Fruit fly (Drosophila melanogaster): ENCODE results near the gene CG15362.
A peak's percentile ranks its signal among the peaks of the same experiment; 100 is the strongest.

Gene CG15362

dm6 chr2L:1980708-1981339 lies at the start of gene CG15362, which contains the start of gene CG15356:
TSS of gene CG15362 (plus strand) at chr2L:1981176.
TSS of gene CG15356 (minus strand) at chr2L:1980755.
- peak; percentile 34 for TF ChIP-seq CG17801 (GFP tag; optimal IDR thresholded peaks at IDR 0.05; ENCODE audit: partially characterized antibody)

DNA sequence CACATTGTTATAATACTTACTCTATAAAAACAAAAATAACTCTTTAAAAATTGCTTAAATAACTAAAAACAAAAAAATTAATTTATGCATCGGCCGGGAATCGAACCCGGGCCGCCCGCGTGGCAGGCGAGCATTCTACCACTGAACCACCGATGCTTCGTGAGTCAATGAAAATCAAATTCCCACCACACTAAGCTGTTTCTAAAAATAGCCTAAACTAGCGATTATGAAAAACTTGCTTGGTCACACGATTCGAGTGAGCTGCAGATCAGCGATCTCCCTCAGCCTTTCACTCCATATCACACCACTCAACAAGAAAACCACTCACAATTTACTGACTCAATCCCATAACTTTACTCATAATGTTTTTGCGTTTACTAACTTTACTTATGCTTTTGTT lies 43.0 kb upstream of the CG15362 start:
- no peak for TF ChIP-seq CG17801 (GFP tag; optimal IDR thresholded peaks at IDR 0.05; ENCODE audit: partially characterized antibody)

- no peak for TF ChIP-seq CG17801 (GFP tag; optimal IDR thresholded peaks at IDR 0.05; ENCODE audit: partially characterized antibody)
Observed at dm6 chr2L:1944473-1945110, 36.4 kb upstream of the CG15362 start.

DNA sequence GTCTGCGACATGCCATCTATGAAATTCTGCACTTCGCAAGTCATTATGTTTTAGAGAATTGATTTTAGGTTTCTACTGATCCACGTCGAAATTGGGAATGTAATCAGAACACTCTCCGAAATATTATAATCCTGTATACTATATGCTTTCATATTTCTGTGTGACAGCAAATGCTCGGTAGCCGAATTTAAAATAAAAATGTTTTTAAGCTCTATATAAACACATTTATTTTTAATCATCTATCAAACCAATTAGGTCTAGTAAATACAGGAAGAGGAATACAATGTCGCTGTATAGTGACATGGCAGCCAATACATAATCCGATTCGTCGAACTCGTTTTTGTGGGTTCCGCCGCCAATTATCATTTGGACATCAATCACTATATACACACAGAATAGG lies 35.4 kb upstream of the CG15362 start, which contains the start of gene CG15357:
Gene CG15357, minus strand, starts transcription at position 101 of the 400 bp plus-strand sequence.
- no peak for TF ChIP-seq CG17801 (GFP tag; optimal IDR thresholded peaks at IDR 0.05; ENCODE audit: partially characterized antibody)

- no peak for TF ChIP-seq CG17801 (GFP tag; optimal IDR thresholded peaks at IDR 0.05; ENCODE audit: partially characterized antibody)
Observed at dm6 chr2L:1946628-1947027, 34.3 kb upstream of the CG15362 start, which contains the start of gene CG33673. TSS of gene CG33673 (minus strand) at chr2L:1946728.

dm6 chr2L:1947959-1948358 lies 33.0 kb upstream of the CG15362 start:
- TF ChIP-seq CG17801 (GFP tag; optimal IDR thresholded peaks at IDR 0.05; ENCODE audit: partially characterized antibody): no peak

DNA sequence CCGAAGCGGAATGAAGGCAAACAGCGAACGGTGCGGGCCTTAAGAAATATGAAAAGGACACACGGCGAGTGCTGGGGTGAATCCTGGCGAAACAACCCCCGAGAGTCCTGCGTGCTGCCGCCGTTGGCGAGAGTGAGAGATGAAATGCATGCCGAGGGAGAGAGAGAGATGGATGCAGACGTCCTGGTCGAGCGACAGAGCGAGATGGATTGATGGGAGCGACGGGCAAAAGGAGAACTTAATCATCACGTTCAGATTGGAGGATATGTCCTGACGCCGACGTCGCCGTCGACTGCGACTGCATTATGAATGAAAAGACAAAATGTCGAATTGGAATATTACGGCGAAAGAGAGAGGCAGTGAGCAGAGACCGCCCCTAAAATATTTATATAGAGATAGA lies 26.4 kb upstream of the CG15362 start:
- no peak for TF ChIP-seq CG17801 (GFP tag; optimal IDR thresholded peaks at IDR 0.05; ENCODE audit: partially characterized antibody)

dm6 chr2L:1959420-1959819 lies 21.6 kb upstream of the CG15362 start:
- no peak for TF ChIP-seq CG17801 (GFP tag; optimal IDR thresholded peaks at IDR 0.05; ENCODE audit: partially characterized antibody)

DNA sequence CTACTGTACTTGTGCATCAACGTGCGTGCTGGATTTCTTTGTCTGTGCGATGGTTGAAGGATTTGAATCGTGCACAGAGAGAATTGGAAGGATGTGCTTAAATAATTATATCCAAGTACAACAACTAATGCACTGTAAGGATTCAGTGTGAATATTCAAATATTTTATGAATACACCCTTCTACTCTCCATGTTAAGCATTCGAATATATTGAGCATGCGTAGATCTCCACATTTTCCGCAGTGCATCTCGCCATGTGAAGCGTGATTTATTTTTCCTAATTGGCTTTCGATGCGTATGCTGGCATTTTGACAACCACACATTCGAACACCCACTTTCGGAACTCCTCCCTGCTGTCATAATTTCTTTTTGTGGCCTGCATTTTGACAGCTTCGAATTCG lies 20.9 kb upstream of the CG15362 start:
- TF ChIP-seq CG17801 (GFP tag; optimal IDR thresholded peaks at IDR 0.05; ENCODE audit: partially characterized antibody): no peak

DNA sequence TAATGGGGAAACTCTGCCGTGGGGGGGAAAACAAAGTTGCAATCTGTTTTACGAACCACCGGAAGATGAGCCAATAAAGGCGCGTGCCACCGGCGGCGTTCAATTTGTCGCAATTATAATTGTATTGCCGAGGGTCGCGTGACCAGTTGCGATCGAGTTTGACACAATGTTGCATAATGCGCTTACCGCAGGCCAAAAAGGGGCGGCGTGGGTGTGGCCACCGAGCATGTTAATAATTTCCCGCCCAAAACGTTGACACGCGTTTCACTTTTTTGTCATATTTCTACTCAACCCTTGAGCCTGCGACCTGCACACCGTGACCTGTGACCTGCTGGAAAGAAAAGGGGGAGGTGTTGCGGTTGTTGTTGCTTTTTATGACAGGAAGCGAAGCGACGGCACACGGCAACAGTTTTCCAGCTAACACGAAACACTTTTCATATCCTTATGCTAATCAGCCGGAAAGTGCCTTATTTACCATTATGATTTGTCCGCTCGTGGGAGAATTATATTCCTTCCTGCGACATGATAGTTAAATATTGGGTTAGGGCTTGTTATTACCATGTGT lies 19.0 kb upstream of the CG15362 start:
- no peak for TF ChIP-seq CG17801 (GFP tag; optimal IDR thresholded peaks at IDR 0.05; ENCODE audit: partially characterized antibody)

DNA sequence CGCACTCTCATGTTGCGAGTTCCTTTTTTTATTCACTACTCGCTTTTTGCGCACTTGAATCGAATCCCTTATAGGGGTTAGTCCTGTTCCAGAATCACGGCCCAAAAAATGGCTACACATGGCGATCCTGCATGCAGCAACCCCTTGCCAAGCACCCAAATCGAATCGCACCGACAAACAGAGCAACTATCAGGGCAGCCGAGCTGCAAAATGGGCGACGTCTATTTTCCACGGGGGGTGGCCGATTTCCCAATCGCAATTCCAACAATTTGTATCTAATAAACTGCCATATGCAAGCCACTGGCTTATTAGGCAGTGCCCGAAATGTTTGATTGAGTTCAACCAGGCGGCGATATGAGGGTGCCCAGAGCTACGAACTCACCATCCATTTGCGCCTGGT lies 13.7 kb upstream of the CG15362 start:
- TF ChIP-seq CG17801 (GFP tag; optimal IDR thresholded peaks at IDR 0.05; ENCODE audit: partially characterized antibody): no peak

DNA sequence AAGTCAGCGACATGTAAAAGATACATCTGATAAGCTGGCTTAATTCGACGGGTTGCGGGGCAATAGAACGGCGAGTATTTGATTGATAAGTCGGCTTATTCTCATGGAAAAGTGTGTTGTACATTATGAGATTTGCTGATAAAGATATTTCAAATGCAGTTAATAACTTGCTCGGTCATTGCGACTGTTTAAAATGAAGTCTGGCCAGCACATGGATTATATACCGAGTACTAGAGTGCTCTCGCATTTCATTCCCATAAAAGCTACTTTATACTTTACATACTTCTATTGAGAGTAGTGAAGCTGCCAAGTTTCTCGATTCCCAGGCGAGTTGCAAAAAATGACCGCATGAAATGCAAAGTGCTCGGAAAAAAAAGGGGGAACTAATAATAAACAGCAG lies 13.1 kb upstream of the CG15362 start:
- no peak for TF ChIP-seq CG17801 (GFP tag; optimal IDR thresholded peaks at IDR 0.05; ENCODE audit: partially characterized antibody)

- TF ChIP-seq CG17801 (GFP tag; optimal IDR thresholded peaks at IDR 0.05; ENCODE audit: partially characterized antibody): no peak
Observed at dm6 chr2L:1970312-1970929, 10.6 kb upstream of the CG15362 start, which contains the start of gene erm. TSS of gene erm (minus strand) at chr2L:1970362.

DNA sequence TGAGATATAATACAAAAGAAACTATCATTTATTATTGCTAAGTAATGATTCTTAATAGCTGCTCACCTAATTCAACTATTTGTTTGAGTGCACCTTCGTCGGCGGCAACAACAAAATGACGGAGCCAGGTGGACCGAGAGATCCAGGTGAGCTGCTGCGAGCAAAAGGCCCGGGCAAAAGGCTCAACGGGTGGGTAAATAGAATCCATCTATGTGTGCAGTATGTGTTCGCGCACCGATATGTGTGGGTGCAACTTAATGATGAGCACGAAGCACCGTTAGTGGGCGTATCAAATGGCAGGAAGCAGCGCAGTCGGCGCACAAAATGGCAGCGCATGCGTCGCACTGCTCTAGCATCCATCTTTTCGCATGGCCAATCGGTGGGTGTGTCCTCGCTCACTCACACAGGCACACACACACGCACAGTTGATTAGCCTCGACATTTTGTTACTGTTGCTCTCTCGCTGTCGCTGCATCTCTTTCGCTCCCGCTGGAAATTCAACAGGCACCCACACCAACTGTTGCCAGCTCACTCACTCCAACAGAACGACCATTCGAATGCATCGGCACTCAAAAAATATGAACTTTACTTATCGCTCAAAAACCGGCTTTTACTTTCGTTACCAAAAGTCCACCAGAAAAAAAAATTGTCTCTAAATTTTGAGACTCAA lies 8.4 kb upstream of the CG15362 start:
- no peak for TF ChIP-seq CG17801 (GFP tag; optimal IDR thresholded peaks at IDR 0.05; ENCODE audit: partially characterized antibody)

DNA sequence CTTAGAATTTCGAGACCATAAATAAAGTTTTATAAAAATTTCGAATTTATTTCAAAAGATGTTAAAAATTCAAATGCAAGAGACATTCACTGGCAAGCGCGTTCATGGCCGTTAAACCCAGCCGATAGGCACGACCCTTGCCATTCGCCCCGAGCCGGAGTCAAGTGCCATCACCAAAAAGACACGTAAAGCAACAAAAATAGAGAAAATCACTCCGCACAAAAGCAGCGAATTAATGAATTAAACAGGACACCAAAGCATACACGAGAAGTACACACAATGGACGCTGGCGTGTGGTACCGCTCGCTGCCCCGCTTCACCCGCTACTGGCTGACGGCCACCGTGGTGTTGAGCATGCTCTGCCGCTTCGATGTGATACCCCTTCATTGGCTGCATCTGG lies 7.0 kb upstream of the CG15362 start, which contains the start of gene Der-1:
Gene Der-1, plus strand, starts transcription at position 1 of the 400 bp plus-strand sequence.
- TF ChIP-seq CG17801 (GFP tag; optimal IDR thresholded peaks at IDR 0.05; ENCODE audit: partially characterized antibody): no peak
